Worm (Caenorhabditis elegans) whole organism, L2 larva: ENCODE measurements around the gene C26F1.1.

Experiments used
- ceh-16 ChIP-seq: fragments of 150-350 bp; optimal IDR thresholded peaks from 2 replicates; lab custom pipeline; 2014; ENCODE audit warnings: missing biosample characterization, missing genetic modification characterization
- elt-1 ChIP-seq: fragments of 150-350 bp; optimal IDR thresholded peaks from 2 replicates; lab custom pipeline; 2014; ENCODE audit warnings: missing biosample characterization, missing genetic modification characterization
- nhr-6 ChIP-seq: fragments of 150-350 bp; optimal IDR thresholded peaks from 2 replicates; lab custom pipeline; 2014; ENCODE audit warnings: missing biosample characterization, missing genetic modification characterization

DNA sequence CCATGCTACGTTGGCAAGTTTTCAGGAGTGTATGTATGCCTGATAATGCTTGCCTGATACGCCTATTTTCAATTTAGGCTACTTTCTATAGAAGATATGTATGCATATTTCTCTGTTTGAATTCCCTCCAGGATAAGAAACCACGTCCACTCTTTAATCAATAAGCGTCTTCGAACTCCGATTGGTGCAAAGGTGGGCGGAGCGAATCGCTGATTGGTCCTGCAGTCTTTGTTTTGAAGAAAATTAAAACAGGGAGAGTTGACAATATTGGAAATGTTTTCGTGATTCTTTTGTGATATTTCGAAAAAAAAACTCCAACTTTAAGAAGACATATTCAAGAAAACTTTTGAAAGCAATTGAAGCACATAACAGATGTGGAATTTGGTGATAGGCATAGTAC, 23.3 kb upstream of the C26F1.1 start:
- TF ChIP-seq ceh-16 = no peak
- TF ChIP-seq nhr-6 (tag; lab: Kevin White, UChicago) = no peak
- no peak for TF ChIP-seq elt-1 (tag; lab: Kevin White, UChicago)
